Fruit fly (Drosophila melanogaster) S2 (cell line): ENCODE results near the gene Ras85D.
A peak's percentile ranks its signal among the peaks of the same experiment; 100 is the strongest.

Experiments used
- CG8478 ChIP-seq: fragments of >200 bp; optimal IDR thresholded peaks from 2 replicates; lab custom pipeline; 2018
- CTCF ChIP-seq, 2 experiments: fragments of >200 bp; optimal IDR thresholded peaks; 2 replicates each; lab custom pipeline; 2018

DNA sequence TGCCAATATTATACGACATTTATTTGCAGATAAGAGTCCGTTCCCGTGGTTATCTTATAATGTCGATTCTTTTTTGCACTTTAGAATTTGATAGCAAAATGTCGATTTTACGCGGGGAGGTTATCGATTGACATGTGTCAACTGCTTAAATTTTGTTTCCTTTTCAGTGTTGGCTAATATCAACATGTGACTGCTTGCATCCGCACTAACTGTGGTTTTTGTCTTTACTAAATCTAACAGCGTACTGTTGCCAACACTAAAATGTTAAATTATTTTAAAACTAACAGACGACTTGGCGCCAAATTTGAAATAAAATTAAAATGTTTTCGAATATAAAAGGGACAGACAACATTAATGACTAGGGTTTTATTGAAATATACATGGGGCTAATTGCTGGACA is 16.1 kb downstream of the Ras85D start:
- TF ChIP-seq CG8478 (no peak), CTCF (optimal IDR thresholded peaks at IDR 0.05; lab: Kevin White, UChicago) (peak; percentile 43 to 59)
